Fruit fly (Drosophila melanogaster) whole organism, embryonic: ENCODE results near the gene ana1.

Experiments
- ATbp ChIP-seq: fragments of 200-800 bp; sonication (Bioruptor generic); optimal IDR thresholded peaks from 2 replicates; lab custom pipeline; 2017; ENCODE audit warnings: missing biosample characterization, mild to moderate bottlenecking, missing genetic modification characterization, missing genetic modification reagents
- CG10543 ChIP-seq: fragments of 200-800 bp; sonication (Bioruptor generic); optimal IDR thresholded peaks from 3 replicates; lab custom pipeline; 2017; ENCODE audit warnings: missing biosample characterization, mild to moderate bottlenecking, missing genetic modification characterization, moderate library complexity
- CG10654 ChIP-seq: fragments of 200-800 bp; sonication (Bioruptor generic); optimal IDR thresholded peaks from 2 replicates; lab custom pipeline; 2016; ENCODE audit warnings: missing biosample characterization, missing genetic modification characterization
- CG11560 ChIP-seq: fragments of 200-800 bp; sonication (Bioruptor generic); IDR thresholded peaks from 3 replicates; pipeline ENCODE4 v1.3.6; 2022; ENCODE audit warnings: missing biosample characterization, missing genetic modification characterization
- CG12104 ChIP-seq: fragments of 200-800 bp; sonication (Bioruptor generic); optimal IDR thresholded peaks from 3 replicates; lab custom pipeline; 2016; ENCODE audit warnings: missing biosample characterization, missing genetic modification characterization
- CG12391 ChIP-seq: fragments of 200-800 bp; sonication (Bioruptor generic); optimal IDR thresholded peaks from 3 replicates; lab custom pipeline; 2018; ENCODE audit warnings: missing biosample characterization, mild to moderate bottlenecking, missing genetic modification characterization, moderate library complexity
- CG13123 ChIP-seq: fragments of 200-800 bp; sonication (Bioruptor generic); optimal IDR thresholded peaks from 2 replicates; lab custom pipeline; 2016; ENCODE audit warnings: missing biosample characterization, missing genetic modification characterization
- CG14441 ChIP-seq: fragments of 200-800 bp; sonication (Bioruptor generic); IDR thresholded peaks from 2 replicates; pipeline ENCODE4 v1.3.6; 2022; ENCODE audit warnings: missing biosample characterization, missing genetic modification characterization
- CG14860 ChIP-seq: fragments of 200-800 bp; sonication (Bioruptor generic); IDR thresholded peaks from 3 replicates; pipeline ENCODE4 v1.3.6; 2022; ENCODE audit warnings: missing biosample characterization, missing genetic modification characterization; ENCODE audit not compliant: partially characterized antibody
- CG16813 ChIP-seq: fragments of 200-800 bp; sonication (Bioruptor generic); IDR thresholded peaks from 3 replicates; pipeline ENCODE4 v1.3.6; 2022; ENCODE audit warnings: missing biosample characterization, missing genetic modification characterization; ENCODE audit not compliant: partially characterized antibody
- CG17328 ChIP-seq: fragments of 200-800 bp; sonication (Bioruptor generic); IDR thresholded peaks from 2 replicates; pipeline ENCODE4 v1.3.6; 2022; ENCODE audit warnings: missing biosample characterization, missing genetic modification characterization
- CG17802 ChIP-seq: fragments of 200-800 bp; sonication (Bioruptor generic); optimal IDR thresholded peaks from 2 replicates; lab custom pipeline; 2018; ENCODE audit warnings: missing biosample characterization, mild to moderate bottlenecking, missing genetic modification characterization, moderate library complexity
- CG2199 ChIP-seq: fragments of 200-800 bp; sonication (Bioruptor generic); IDR thresholded peaks from 3 replicates; pipeline ENCODE4 v1.3.6; 2022; ENCODE audit warnings: missing biosample characterization, missing genetic modification characterization
- CG2202 ChIP-seq: fragments of 200-800 bp; sonication (Bioruptor generic); optimal IDR thresholded peaks from 2 replicates; lab custom pipeline; 2018; ENCODE audit warnings: missing biosample characterization, mild to moderate bottlenecking, missing genetic modification characterization
- CG2889 ChIP-seq: fragments of 200-800 bp; sonication (Bioruptor generic); IDR thresholded peaks from 3 replicates; pipeline ENCODE4 v1.3.6; 2022; ENCODE audit warnings: missing biosample characterization, missing genetic modification characterization
- CG30431 ChIP-seq: fragments of 200-800 bp; sonication (Bioruptor generic); optimal IDR thresholded peaks from 2 replicates; lab custom pipeline; 2017; ENCODE audit warnings: missing biosample characterization, missing genetic modification characterization
- CG3065 ChIP-seq: fragments of 200-800 bp; sonication (Bioruptor generic); optimal IDR thresholded peaks from 2 replicates; lab custom pipeline; 2016; ENCODE audit warnings: missing biosample characterization, missing genetic modification characterization
- CG32767 ChIP-seq: fragments of 200-800 bp; sonication (Bioruptor generic); IDR thresholded peaks from 2 replicates; pipeline ENCODE4 v1.3.6; 2022; ENCODE audit warnings: missing biosample characterization, missing genetic modification characterization
- CG4617 ChIP-seq: fragments of 200-800 bp; sonication (Bioruptor generic); optimal IDR thresholded peaks from 3 replicates; lab custom pipeline; 2016; ENCODE audit warnings: missing biosample characterization, missing genetic modification characterization, borderline replicate concordance
- CG5180 ChIP-seq: fragments of 200-800 bp; sonication (Bioruptor generic); optimal IDR thresholded peaks from 3 replicates; lab custom pipeline; 2017; ENCODE audit warnings: missing biosample characterization, missing genetic modification characterization, mild to moderate bottlenecking, moderate library complexity, missing genetic modification reagents
- CG5953 ChIP-seq: fragments of 200-800 bp; sonication (Bioruptor generic); IDR thresholded peaks from 2 replicates; pipeline ENCODE4 v1.3.6; 2022; ENCODE audit warnings: missing biosample characterization, missing genetic modification characterization
- CG7786 ChIP-seq: fragments of 200-800 bp; sonication (Bioruptor generic); optimal IDR thresholded peaks from 2 replicates; lab custom pipeline; 2016; ENCODE audit warnings: missing biosample characterization, missing genetic modification characterization
- CG7928 ChIP-seq: fragments of 200-800 bp; sonication (Bioruptor generic); optimal IDR thresholded peaks from 2 replicates; lab custom pipeline; 2017; ENCODE audit warnings: missing biosample characterization, mild to moderate bottlenecking, missing genetic modification characterization
- CG8281 ChIP-seq: fragments of 200-800 bp; sonication (Bioruptor generic); optimal IDR thresholded peaks from 2 replicates; lab custom pipeline; 2018; ENCODE audit warnings: missing biosample characterization, mild to moderate bottlenecking, missing genetic modification characterization, moderate library complexity
- CG8924 ChIP-seq: fragments of 200-800 bp; optimal IDR thresholded peaks from 3 replicates; lab custom pipeline; 2019; ENCODE audit warnings: missing biosample characterization, mild to moderate bottlenecking, missing genetic modification characterization, moderate library complexity
- CG9609 ChIP-seq: fragments of 200-800 bp; sonication (Bioruptor generic); optimal IDR thresholded peaks from 3 replicates; lab custom pipeline; 2016; ENCODE audit warnings: missing biosample characterization, missing genetic modification characterization
- Dad ChIP-seq: fragments of 200-800 bp; sonication (Bioruptor generic); optimal IDR thresholded peaks from 3 replicates; lab custom pipeline; 2016; ENCODE audit warnings: missing biosample characterization, missing genetic modification characterization
- Deaf1 ChIP-seq: fragments of 200-800 bp; optimal IDR thresholded peaks from 3 replicates; lab custom pipeline; 2019; ENCODE audit warnings: missing biosample characterization, mild to moderate bottlenecking, missing genetic modification characterization, moderate library complexity
- Dek ChIP-seq: fragments of 200-800 bp; sonication (Bioruptor generic); optimal IDR thresholded peaks from 3 replicates; lab custom pipeline; 2019; ENCODE audit warnings: missing biosample characterization, mild to moderate bottlenecking, missing genetic modification characterization, moderate library complexity
- Dfd ChIP-seq, 2 experiments: fragments of >200 bp; optimal IDR thresholded peaks; 2 replicates each; lab custom pipeline; 2017; ENCODE audit warnings: missing biosample characterization in 2 of 2, missing genetic modification characterization in 2 of 2
- ERR ChIP-seq: fragments of 200-800 bp; sonication (Bioruptor generic); optimal IDR thresholded peaks from 2 replicates; lab custom pipeline; 2016; ENCODE audit warnings: missing biosample characterization, missing genetic modification characterization
- HLH54F ChIP-seq: fragments of 200-800 bp; sonication (Bioruptor generic); optimal IDR thresholded peaks from 3 replicates; lab custom pipeline; 2016; ENCODE audit warnings: missing biosample characterization, missing genetic modification characterization
- Lhr ChIP-seq: fragments of 200-800 bp; sonication (Bioruptor generic); optimal IDR thresholded peaks from 3 replicates; lab custom pipeline; 2017; ENCODE audit warnings: mild to moderate bottlenecking, missing biosample characterization, missing genetic modification reagents, missing genetic modification characterization
- NC2β ChIP-seq: fragments of 200-800 bp; sonication (Bioruptor generic); optimal IDR thresholded peaks from 2 replicates; lab custom pipeline; 2016; ENCODE audit warnings: missing biosample characterization, missing genetic modification characterization
- Neu2 ChIP-seq: fragments of 200-800 bp; sonication (Bioruptor generic); optimal IDR thresholded peaks from 3 replicates; lab custom pipeline; 2016; ENCODE audit warnings: missing biosample characterization, missing genetic modification characterization, borderline replicate concordance
- NfI ChIP-seq: fragments of 200-800 bp; sonication (Bioruptor generic); optimal IDR thresholded peaks from 3 replicates; lab custom pipeline; 2018; ENCODE audit warnings: missing biosample characterization, mild to moderate bottlenecking, missing genetic modification characterization, moderate library complexity
- Optix ChIP-seq: fragments of 200-800 bp; sonication (Bioruptor generic); IDR thresholded peaks from 3 replicates; pipeline ENCODE4 v1.3.6; 2022; ENCODE audit warnings: missing biosample characterization, missing genetic modification characterization
- Vsx1 ChIP-seq: fragments of 200-800 bp; sonication (Bioruptor generic); optimal IDR thresholded peaks from 2 replicates; lab custom pipeline; 2017; ENCODE audit warnings: missing biosample characterization, mild to moderate bottlenecking, missing genetic modification characterization, missing genetic modification reagents
- aop ChIP-seq: fragments of 200-800 bp; sonication (Bioruptor generic); IDR thresholded peaks from 2 replicates; pipeline ENCODE4 v1.3.6; 2022; ENCODE audit warnings: missing biosample characterization, missing genetic modification characterization
- bowl ChIP-seq: fragments of 200-800 bp; sonication (Bioruptor generic); IDR thresholded peaks from 2 replicates; pipeline ENCODE4 v1.3.6; 2022; ENCODE audit warnings: missing biosample characterization, missing genetic modification characterization
- bsh ChIP-seq, 2 experiments: fragments of 200-800 bp; sonication (Bioruptor generic); optimal IDR thresholded peaks; 2 replicates each; lab custom pipeline; 2017 to 2018; ENCODE audit warnings: mild to moderate bottlenecking in 2 of 2, missing biosample characterization in 2 of 2, missing genetic modification characterization in 2 of 2, moderate library complexity in 1 of 2
- dan ChIP-seq: fragments of 200-800 bp; sonication (Bioruptor generic); IDR thresholded peaks from 2 replicates; pipeline ENCODE4 v1.3.6; 2022; ENCODE audit warnings: missing biosample characterization, missing genetic modification characterization
- dmrt11E ChIP-seq: fragments of 200-800 bp; sonication (Bioruptor generic); optimal IDR thresholded peaks from 3 replicates; lab custom pipeline; 2018; ENCODE audit warnings: missing biosample characterization, mild to moderate bottlenecking, missing genetic modification characterization, moderate library complexity
- gfzf ChIP-seq: fragments of 200-800 bp; sonication (Bioruptor generic); optimal IDR thresholded peaks from 2 replicates; lab custom pipeline; 2016; ENCODE audit warnings: missing biosample characterization, mild to moderate bottlenecking, missing genetic modification characterization, moderate library complexity
- gro ChIP-seq: fragments of 200-800 bp; sonication (Bioruptor generic); optimal IDR thresholded peaks from 2 replicates; lab custom pipeline; 2016; ENCODE audit warnings: missing biosample characterization, missing genetic modification characterization
- luna ChIP-seq: fragments of 200-800 bp; sonication (Bioruptor generic); optimal IDR thresholded peaks from 2 replicates; lab custom pipeline; 2016; ENCODE audit warnings: missing biosample characterization, missing genetic modification characterization
- mld ChIP-seq: fragments of 200-800 bp; sonication (Bioruptor generic); IDR thresholded peaks from 3 replicates; pipeline ENCODE4 v1.3.6; 2022; ENCODE audit warnings: missing biosample characterization, missing genetic modification characterization; ENCODE audit not compliant: partially characterized antibody
- org-1 ChIP-seq: fragments of 200-800 bp; sonication (Bioruptor generic); optimal IDR thresholded peaks from 2 replicates; lab custom pipeline; 2017; ENCODE audit warnings: missing biosample characterization, missing genetic modification characterization
- salm ChIP-seq: fragments of 200-800 bp; sonication (Bioruptor generic); optimal IDR thresholded peaks from 2 replicates; lab custom pipeline; 2018; ENCODE audit warnings: missing biosample characterization, mild to moderate bottlenecking, missing genetic modification characterization
- schlank ChIP-seq: fragments of 200-800 bp; sonication (Bioruptor generic); optimal IDR thresholded peaks from 2 replicates; lab custom pipeline; 2018; ENCODE audit warnings: missing biosample characterization, mild to moderate bottlenecking, missing genetic modification characterization
- zf30C ChIP-seq: fragments of 200-800 bp; sonication (Bioruptor generic); optimal IDR thresholded peaks from 3 replicates; lab custom pipeline; 2018; ENCODE audit warnings: missing biosample characterization, mild to moderate bottlenecking, missing genetic modification characterization

Gene ana1

dm6 chr3R:24567427-24567771 is 37.0 kb downstream of the ana1 start (continued):
- TF ChIP-seq Neu2 (GFP tag; lab: Kevin White, UChicago): no peak
- TF ChIP-seq bsh (GFP tag; optimal IDR thresholded peaks at IDR 0.05; lab: Kevin White, UChicago): peak; percentile 6 to 89
- TF ChIP-seq NC2β (GFP tag; lab: Kevin White, UChicago): peak; percentile 83
- TF ChIP-seq CG7786 (GFP tag; lab: Kevin White, UChicago): peak; percentile 84
- TF ChIP-seq CG10543 (GFP tag; lab: Kevin White, UChicago): peak; percentile 67
- no peak for TF ChIP-seq CG11560 (tag; lab: Robert Waterston, UW)
- peak; percentile 81 for TF ChIP-seq CG30431
- peak; percentile 82 for TF ChIP-seq ATbp (GFP tag; lab: Kevin White, UChicago)
- TF ChIP-seq bowl (GFP tag; lab: Robert Waterston, UW): peak; percentile 77
- peak; percentile 59 for TF ChIP-seq CG12104 (GFP tag; lab: Kevin White, UChicago)
- peak; percentile 84 for TF ChIP-seq CG8924 (tag; lab: Kevin White, UChicago)
- TF ChIP-seq schlank (tag; lab: Kevin White, UChicago): peak; percentile 81
- peak; percentile 63 for TF ChIP-seq CG8281 (tag; lab: Kevin White, UChicago)
- peak; percentile 44 for TF ChIP-seq zf30C
- peak; percentile 85 for TF ChIP-seq HLH54F (GFP tag; lab: Kevin White, UChicago)
- TF ChIP-seq CG9609 (GFP tag; lab: Kevin White, UChicago): peak; percentile 91
- TF ChIP-seq Dek (tag; lab: Kevin White, UChicago): peak; percentile 81
- TF ChIP-seq CG10654 (GFP tag; lab: Kevin White, UChicago): peak; percentile 80
- TF ChIP-seq Dfd (GFP tag; optimal IDR thresholded peaks at IDR 0.05; lab: Kevin White, UChicago): no peak
- peak; percentile 88 for TF ChIP-seq ERR (GFP tag; lab: Kevin White, UChicago)
- TF ChIP-seq CG5953 (GFP tag; lab: Robert Waterston, UW): peak; percentile 77
- TF ChIP-seq dan (GFP tag; lab: Robert Waterston, UW): no peak
- peak; percentile 87 for TF ChIP-seq CG32767 (GFP tag; lab: Robert Waterston, UW)
- peak; percentile 83 for TF ChIP-seq aop
- TF ChIP-seq CG17802: peak; percentile 57
- peak; percentile 93 for TF ChIP-seq gro (GFP tag; lab: Kevin White, UChicago)
- peak; percentile 82 for TF ChIP-seq org-1
- TF ChIP-seq Optix (GFP tag; lab: Robert Waterston, UW): peak; percentile 59; the same call in 2 of the 3 replicates
- peak; percentile 62 for TF ChIP-seq CG3065
- TF ChIP-seq CG17328 (GFP tag; lab: Robert Waterston, UW): peak; percentile 91
- no peak for TF ChIP-seq CG16813
- peak; percentile 82 for TF ChIP-seq CG2889 (GFP tag; lab: Robert Waterston, UW)
- TF ChIP-seq Lhr (GFP tag; lab: Kevin White, UChicago): peak; percentile 38
- no peak for TF ChIP-seq mld
- peak; percentile 65 for TF ChIP-seq CG7928 (GFP tag; lab: Kevin White, UChicago)
- peak; percentile 84 for TF ChIP-seq CG12391 (tag; lab: Kevin White, UChicago)
- peak; percentile 89 for TF ChIP-seq NfI (GFP tag; lab: Kevin White, UChicago)
- TF ChIP-seq CG5180 (GFP tag; lab: Kevin White, UChicago): peak; percentile 79
- peak; percentile 51 for TF ChIP-seq CG4617 (GFP tag; lab: Kevin White, UChicago)
- TF ChIP-seq Dad (GFP tag; lab: Kevin White, UChicago): peak; percentile 86
- TF ChIP-seq gfzf (GFP tag; lab: Kevin White, UChicago): no peak
- no peak for TF ChIP-seq CG14860 (GFP tag; lab: Robert Waterston, UW)
- peak; percentile 94 for TF ChIP-seq CG2199 (GFP tag; lab: Robert Waterston, UW)
- peak; percentile 54 for TF ChIP-seq dmrt11E (tag; lab: Kevin White, UChicago)
- TF ChIP-seq CG14441: peak; percentile 88
- TF ChIP-seq CG2202 (tag; lab: Kevin White, UChicago): peak; percentile 69
- peak; percentile 55 for TF ChIP-seq Vsx1
- TF ChIP-seq CG13123 (GFP tag; lab: Kevin White, UChicago): peak; percentile 55
- TF ChIP-seq luna: peak; percentile 75
- peak; percentile 65 for TF ChIP-seq Deaf1 (tag; lab: Kevin White, UChicago)
- peak; percentile 82 for TF ChIP-seq salm (tag; lab: Kevin White, UChicago)
